Worm (Caenorhabditis elegans) whole organism, late embryonic: ENCODE results near the gene npp-15.

ENCODE experiments used
- F13H6.1 ChIP-seq: sonication (generic microtip); optimal IDR thresholded peaks from 2 replicates; lab custom pipeline; 2016; ENCODE audit warnings: missing genetic modification characterization, missing compliant biosample characterization
- K09A11.1 ChIP-seq: sonication (generic microtip); optimal IDR thresholded peaks from 2 replicates; lab custom pipeline; 2017; ENCODE audit warnings: antibody characterized with exemption, mild to moderate bottlenecking, missing genetic modification characterization, missing compliant biosample characterization; ENCODE audit not compliant: insufficient read depth
- Y22D7AL.16 ChIP-seq: sonication (generic microtip); optimal IDR thresholded peaks from 2 replicates; lab custom pipeline; 2016; ENCODE audit warnings: missing genetic modification characterization, missing compliant biosample characterization
- ahr-1 ChIP-seq: sonication (generic microtip); optimal IDR thresholded peaks from 2 replicates; lab custom pipeline; 2016; ENCODE audit warnings: missing genetic modification characterization, missing compliant biosample characterization
- ama-1 ChIP-seq: fragments of 150-350 bp; optimal IDR thresholded peaks from 2 replicates; lab custom pipeline; 2014
- ceh-19 ChIP-seq: fragments of 200-800 bp; sonication (Bioruptor generic); optimal IDR thresholded peaks from 2 replicates; lab custom pipeline; 2018; ENCODE audit warnings: mild to moderate bottlenecking, missing genetic modification characterization, missing compliant biosample characterization
- ceh-2 ChIP-seq: sonication (generic microtip); optimal IDR thresholded peaks from 2 replicates; lab custom pipeline; 2016; ENCODE audit warnings: missing genotype, missing genetic modification characterization, missing compliant biosample characterization
- ceh-30 ChIP-seq: fragments of 150-350 bp; optimal IDR thresholded peaks from 2 replicates; lab custom pipeline; 2014; ENCODE audit warnings: missing biosample characterization, missing genetic modification characterization
- ceh-31 ChIP-seq: sonication (generic microtip); optimal IDR thresholded peaks from 2 replicates; lab custom pipeline; 2016; ENCODE audit warnings: missing genetic modification characterization, missing compliant biosample characterization
- ceh-34 ChIP-seq: sonication (generic microtip); optimal IDR thresholded peaks from 2 replicates; lab custom pipeline; 2016; ENCODE audit warnings: mild to moderate bottlenecking, missing genetic modification characterization, missing compliant biosample characterization
- ceh-45 ChIP-seq: fragments of 200-800 bp; sonication (Bioruptor generic); IDR thresholded peaks from 2 replicates; pipeline ENCODE4 v1.3.6; 2022; ENCODE audit warnings: missing genetic modification reagents, missing genetic modification characterization, missing compliant biosample characterization
- ceh-6 ChIP-seq: fragments of 200-800 bp; sonication (Bioruptor generic); optimal IDR thresholded peaks from 2 replicates; lab custom pipeline; 2018; ENCODE audit warnings: mild to moderate bottlenecking, missing genetic modification characterization, missing compliant biosample characterization
- ceh-9 ChIP-seq: sonication (generic microtip); optimal IDR thresholded peaks from 2 replicates; lab custom pipeline; 2016; ENCODE audit warnings: mild to moderate bottlenecking, missing genetic modification characterization, inconsistent platforms, missing compliant biosample characterization
- che-1 ChIP-seq: sonication (generic microtip); optimal IDR thresholded peaks from 2 replicates; lab custom pipeline; 2016; ENCODE audit warnings: mild to moderate bottlenecking, missing genetic modification characterization, missing compliant biosample characterization
- dmd-4 ChIP-seq: sonication (generic microtip); optimal IDR thresholded peaks from 2 replicates; lab custom pipeline; 2016; ENCODE audit warnings: borderline replicate concordance, missing genetic modification characterization, missing compliant biosample characterization
- elt-2 ChIP-seq: sonication (generic microtip); optimal IDR thresholded peaks from 2 replicates; lab custom pipeline; 2016; ENCODE audit warnings: missing genetic modification reagents, missing genetic modification characterization, missing compliant biosample characterization
- elt-4 ChIP-seq: sonication (generic microtip); optimal IDR thresholded peaks from 2 replicates; lab custom pipeline; 2016; ENCODE audit warnings: missing genetic modification characterization, missing compliant biosample characterization
- ets-4 ChIP-seq: sonication (generic microtip); optimal IDR thresholded peaks from 2 replicates; lab custom pipeline; 2016; ENCODE audit warnings: missing genetic modification characterization, missing compliant biosample characterization
- fax-1 ChIP-seq: sonication (generic microtip); optimal IDR thresholded peaks from 2 replicates; lab custom pipeline; 2016; ENCODE audit warnings: missing genotype, missing genetic modification characterization, missing compliant biosample characterization
- fkh-10 ChIP-seq: fragments of 150-350 bp; optimal IDR thresholded peaks from 2 replicates; lab custom pipeline; 2014; ENCODE audit warnings: missing biosample characterization, missing genetic modification reagents, missing genetic modification characterization
- gmeb-2 ChIP-seq: sonication (generic microtip); optimal IDR thresholded peaks from 2 replicates; lab custom pipeline; 2016; ENCODE audit warnings: missing genetic modification characterization, inconsistent platforms, missing compliant biosample characterization
- hlh-13 ChIP-seq: fragments of 200-800 bp; sonication (Bioruptor generic); optimal IDR thresholded peaks from 2 replicates; lab custom pipeline; 2018; ENCODE audit warnings: mild to moderate bottlenecking, missing genetic modification characterization, missing compliant biosample characterization
- hlh-15 ChIP-seq: sonication (generic microtip); optimal IDR thresholded peaks from 2 replicates; lab custom pipeline; 2016; ENCODE audit warnings: missing genetic modification characterization, missing compliant biosample characterization
- hlh-6 ChIP-seq: sonication (generic microtip); optimal IDR thresholded peaks from 2 replicates; lab custom pipeline; 2016; ENCODE audit warnings: missing genotype, missing genetic modification characterization, missing compliant biosample characterization
- hlh-8 ChIP-seq: sonication (generic microtip); optimal IDR thresholded peaks from 2 replicates; lab custom pipeline; 2016; ENCODE audit warnings: missing genotype, missing genetic modification characterization, missing compliant biosample characterization
- lin-11 ChIP-seq: fragments of 200-800 bp; sonication (Bioruptor generic); optimal IDR thresholded peaks from 2 replicates; lab custom pipeline; 2018; ENCODE audit warnings: mild to moderate bottlenecking, missing genetic modification characterization, missing compliant biosample characterization
- madf-2 ChIP-seq: sonication (generic microtip); optimal IDR thresholded peaks from 2 replicates; lab custom pipeline; 2017; ENCODE audit warnings: missing genetic modification characterization, missing compliant biosample characterization
- nfya-1 ChIP-seq: sonication (generic microtip); optimal IDR thresholded peaks from 2 replicates; lab custom pipeline; 2017; ENCODE audit warnings: missing genetic modification characterization, mild to moderate bottlenecking, missing compliant biosample characterization, antibody characterized with exemption, moderate library complexity
- nhr-232 ChIP-seq: sonication (generic microtip); optimal IDR thresholded peaks from 2 replicates; lab custom pipeline; 2016; ENCODE audit warnings: missing genetic modification characterization, missing compliant biosample characterization
- npax-4 ChIP-seq: sonication (generic microtip); optimal IDR thresholded peaks from 2 replicates; lab custom pipeline; 2016; ENCODE audit warnings: missing genetic modification characterization, missing compliant biosample characterization
- odd-2 ChIP-seq: sonication (generic microtip); optimal IDR thresholded peaks from 2 replicates; lab custom pipeline; 2017; ENCODE audit warnings: antibody characterized with exemption, mild to moderate bottlenecking, missing genetic modification characterization, missing compliant biosample characterization
- pat-9 ChIP-seq: fragments of 200-800 bp; sonication (Bioruptor generic); optimal IDR thresholded peaks from 2 replicates; lab custom pipeline; 2018; ENCODE audit warnings: mild to moderate bottlenecking, missing genetic modification characterization, moderate library complexity, missing compliant biosample characterization
- pax-1 ChIP-seq: fragments of 150-350 bp; optimal IDR thresholded peaks from 2 replicates; lab custom pipeline; 2014; ENCODE audit warnings: missing biosample characterization, missing genetic modification characterization
- pha-2 ChIP-seq: sonication (generic microtip); optimal IDR thresholded peaks from 2 replicates; lab custom pipeline; 2017; ENCODE audit warnings: mild to moderate bottlenecking, missing genetic modification characterization, missing compliant biosample characterization
- pqm-1 ChIP-seq: sonication (generic microtip); optimal IDR thresholded peaks from 2 replicates; lab custom pipeline; 2016; ENCODE audit warnings: missing genetic modification characterization, missing compliant biosample characterization
- pros-1 ChIP-seq: fragments of 150-350 bp; optimal IDR thresholded peaks from 2 replicates; lab custom pipeline; 2014; ENCODE audit warnings: missing biosample characterization, missing genetic modification reagents, missing genetic modification characterization
- rnt-1 ChIP-seq: sonication (generic microtip); optimal IDR thresholded peaks from 2 replicates; lab custom pipeline; 2016; ENCODE audit warnings: missing genetic modification characterization, missing compliant biosample characterization
- sdc-2 ChIP-seq: sonication (generic microtip); optimal IDR thresholded peaks from 2 replicates; lab custom pipeline; 2016; ENCODE audit warnings: missing genotype, missing genetic modification characterization, missing compliant biosample characterization
- tbx-7 ChIP-seq: sonication (generic microtip); optimal IDR thresholded peaks from 2 replicates; lab custom pipeline; 2016; ENCODE audit warnings: missing genotype, missing genetic modification characterization, missing compliant biosample characterization
- unc-3 ChIP-seq, 2 experiments: fragments of 200-800 bp in 1 of 2; sonication (Bioruptor generic) in 1 of 2; sonication (generic microtip) in 1 of 2; conservative IDR thresholded peaks in 1 of 2; optimal IDR thresholded peaks in 1 of 2; 2 replicates each; pipeline versions ENCODE4 v1.3.6 to Lab custom; 2016 to 2022; ENCODE audit warnings: missing compliant biosample characterization in 2 of 2, missing genetic modification characterization in 2 of 2, missing genetic modification reagents in 1 of 2
- unc-42 ChIP-seq: sonication (generic microtip); optimal IDR thresholded peaks from 2 replicates; lab custom pipeline; 2016; ENCODE audit warnings: missing genotype, missing genetic modification characterization, missing compliant biosample characterization
- unc-55 ChIP-seq: sonication (generic microtip); optimal IDR thresholded peaks from 2 replicates; lab custom pipeline; 2017; ENCODE audit warnings: missing biosample characterization, missing genetic modification reagents, missing genetic modification characterization
- unc-86 ChIP-seq: sonication (generic microtip); optimal IDR thresholded peaks from 2 replicates; lab custom pipeline; 2016; ENCODE audit warnings: missing genetic modification characterization, missing compliant biosample characterization
- ztf-16 ChIP-seq: sonication (generic microtip); optimal IDR thresholded peaks from 2 replicates; lab custom pipeline; 2017; ENCODE audit warnings: missing genetic modification characterization, missing compliant biosample characterization

npp-15 gene

DNA sequence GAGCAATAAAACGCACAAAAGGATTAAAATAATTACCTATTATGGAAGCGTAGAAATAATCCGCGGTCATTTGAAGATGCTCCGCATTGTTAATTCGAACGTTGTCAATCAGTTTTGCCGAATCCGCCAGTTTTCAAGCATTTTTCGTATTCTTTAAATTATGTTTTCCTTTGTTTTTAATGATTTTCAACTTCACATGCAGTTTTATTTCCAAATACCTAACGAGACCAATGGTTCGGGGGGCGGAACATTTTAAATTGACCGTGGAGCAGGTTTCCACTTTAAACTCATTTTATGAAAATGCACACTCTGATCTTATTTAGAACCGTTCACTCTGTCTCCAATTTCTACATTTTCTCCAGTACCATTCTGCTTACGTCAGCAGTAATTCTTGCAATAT, 34.1 kb upstream of the npp-15 start, which contains the start of gene ZK688.4:
Gene ZK688.4 (plus strand): TSS at position 301 of the 400 bp plus-strand sequence.
- no peak for TF ChIP-seq ets-4 (tag; lab: Kevin White, UChicago)
- no peak for TF ChIP-seq unc-3 (GFP tag; conservative IDR thresholded peaks at IDR 0.05; lab: Robert Waterston, UW)
- TF ChIP-seq unc-3 (tag; optimal IDR thresholded peaks at IDR 0.05; lab: Kevin White, UChicago): no peak
- no peak for TF ChIP-seq rnt-1 (tag; lab: Kevin White, UChicago)
- no peak for TF ChIP-seq madf-2
- TF ChIP-seq, all 69 proteins: peak for 0

DNA sequence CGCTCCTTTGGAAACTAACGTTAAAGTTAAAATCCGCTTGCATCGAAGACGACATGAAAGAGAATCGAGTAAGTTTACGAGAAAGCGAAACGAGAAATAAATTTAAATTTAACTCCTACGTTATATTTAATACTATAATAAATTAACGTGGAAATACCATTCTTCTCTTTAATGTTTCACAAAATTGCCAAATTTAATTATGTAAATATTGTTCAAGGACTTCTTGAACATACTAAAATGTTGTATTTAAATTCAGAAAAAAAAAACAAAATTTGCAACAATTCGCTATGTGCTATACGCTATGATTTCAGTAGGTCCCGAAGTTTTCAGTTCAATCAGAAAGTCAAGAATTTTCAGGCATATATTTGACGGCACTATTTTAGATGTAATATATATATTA, 31.9 kb upstream of the npp-15 start, which contains the start of gene ZK688.10:
Gene ZK688.10 (minus strand): TSS at position 101 of the 400 bp plus-strand sequence.
- no peak for TF ChIP-seq ceh-19
- no peak for TF ChIP-seq pat-9 (tag; lab: Kevin White, UChicago)
- no peak for TF ChIP-seq fkh-10 (GFP tag; lab: Kevin White, UChicago)
- no peak for TF ChIP-seq hlh-15 (tag; lab: Kevin White, UChicago)
- TF ChIP-seq ceh-30 (tag; lab: Kevin White, UChicago): no peak
- no peak for TF ChIP-seq ztf-16 (tag; lab: Kevin White, UChicago)
- TF ChIP-seq unc-55 (GFP tag; lab: Kevin White, UChicago): no peak
- TF ChIP-seq pqm-1 (tag; lab: Kevin White, UChicago): no peak
- TF ChIP-seq lin-11 (tag; lab: Kevin White, UChicago): no peak
- no peak for TF ChIP-seq pax-1 (tag; lab: Kevin White, UChicago)
- TF ChIP-seq nfya-1 (tag; lab: Kevin White, UChicago): no peak
- TF ChIP-seq ceh-45 (GFP tag; lab: Robert Waterston, UW): no peak
- no peak for TF ChIP-seq elt-2 (tag; lab: Kevin White, UChicago)
- TF ChIP-seq tbx-7 (tag; lab: Kevin White, UChicago): no peak
- no peak for TF ChIP-seq elt-4 (tag; lab: Kevin White, UChicago)
- TF ChIP-seq fax-1 (tag; lab: Kevin White, UChicago): no peak
- no peak for TF ChIP-seq dmd-4
- no peak for TF ChIP-seq madf-2

DNA sequence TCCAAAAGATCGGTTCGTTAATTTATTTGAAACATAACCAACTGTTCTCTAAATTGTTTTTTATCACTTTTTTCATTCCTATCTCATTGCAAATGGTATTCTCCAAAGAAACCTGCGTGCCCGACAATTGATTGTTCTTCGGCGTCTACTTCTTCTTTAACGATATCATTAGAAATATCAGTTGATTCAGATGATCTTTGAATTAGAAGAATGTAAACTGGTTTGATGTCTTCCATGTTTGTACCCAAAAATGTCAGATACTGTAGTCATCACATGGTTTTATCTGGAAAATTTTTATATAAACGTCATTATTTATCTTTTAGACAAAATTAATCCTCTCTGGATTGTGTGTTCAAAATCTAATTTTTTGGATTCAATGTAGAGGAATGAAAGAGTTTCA, 31.1 kb upstream of the npp-15 start:
- TF ChIP-seq pha-2 (tag; lab: Kevin White, UChicago) (no peak), ceh-9 (tag; lab: Kevin White, UChicago) (no peak), nhr-232 (tag; lab: Kevin White, UChicago) (no peak), hlh-13 (GFP tag; lab: Kevin White, UChicago) (no peak), pros-1 (tag; lab: Kevin White, UChicago) (no peak), ceh-6 (no peak), hlh-8 (tag; lab: Kevin White, UChicago) (no peak), elt-4 (tag; lab: Kevin White, UChicago) (no peak), ceh-2 (no peak), che-1 (no peak), ets-4 (tag; lab: Kevin White, UChicago) (no peak), ceh-34 (tag; lab: Kevin White, UChicago) (no peak), hlh-6 (tag; lab: Kevin White, UChicago) (no peak), ceh-19 (no peak), odd-2 (tag; lab: Kevin White, UChicago) (no peak), lin-11 (tag; lab: Kevin White, UChicago) (no peak)
- TF ChIP-seq, all 69 proteins: peak for 0

DNA sequence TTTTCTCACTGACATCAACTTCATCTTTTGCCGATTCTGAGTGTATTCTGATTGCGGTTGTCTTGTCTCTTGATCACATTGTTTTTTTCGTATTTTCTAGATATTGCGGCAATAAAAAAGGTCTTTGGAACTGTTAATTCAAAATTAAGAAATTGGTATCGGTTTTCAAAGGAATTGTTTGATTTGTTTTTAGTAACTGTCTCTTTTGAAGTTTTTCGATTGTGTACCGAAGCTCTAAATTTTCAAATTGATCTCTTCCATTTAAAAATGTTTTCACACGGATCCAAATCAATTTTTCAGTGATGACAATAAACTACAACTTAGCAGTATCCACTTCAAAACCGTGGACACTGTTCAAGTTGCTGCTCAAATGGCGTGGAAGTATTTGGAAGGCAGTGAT, 28.1 kb upstream of the npp-15 start, which contains the start of gene best-24:
Gene best-24 (plus strand): TSS at position 301 of the 400 bp plus-strand sequence.
- TF ChIP-seq ztf-16 (tag; lab: Kevin White, UChicago) (no peak), unc-3 (GFP tag; conservative IDR thresholded peaks at IDR 0.05; lab: Robert Waterston, UW) (no peak), unc-3 (tag; optimal IDR thresholded peaks at IDR 0.05; lab: Kevin White, UChicago) (no peak), sdc-2 (tag; lab: Kevin White, UChicago) (no peak), ceh-45 (GFP tag; lab: Robert Waterston, UW) (no peak), unc-86 (no peak), pat-9 (tag; lab: Kevin White, UChicago) (no peak), unc-42 (tag; lab: Kevin White, UChicago) (no peak), F13H6.1 (tag; lab: Kevin White, UChicago) (no peak), tbx-7 (tag; lab: Kevin White, UChicago) (no peak), npax-4 (tag; lab: Kevin White, UChicago) (no peak), gmeb-2 (tag; lab: Kevin White, UChicago) (no peak), ama-1 (lab: Kevin White, UChicago) (no peak), ceh-31 (tag; lab: Kevin White, UChicago) (no peak), ceh-34 (tag; lab: Kevin White, UChicago) (no peak), ceh-9 (tag; lab: Kevin White, UChicago) (no peak), Y22D7AL.16 (no peak), dmd-4 (no peak), ahr-1 (tag; lab: Kevin White, UChicago) (no peak), K09A11.1 (tag; lab: Kevin White, UChicago) (no peak), ets-4 (tag; lab: Kevin White, UChicago) (no peak)
